Worm (Caenorhabditis elegans) whole organism, L4/young adult: Measurements from ENCODE around the gene F45E1.4.

Source experiments
- W03F9.2 ChIP-seq: fragments of 150-350 bp; optimal IDR thresholded peaks from 2 replicates; lab custom pipeline; 2014; ENCODE audit warnings: missing biosample characterization, missing genetic modification characterization
- dao-5 ChIP-seq: sonication (generic microtip); optimal IDR thresholded peaks from 2 replicates; lab custom pipeline; 2016; ENCODE audit warnings: missing genotype, missing genetic modification characterization, moderate library complexity, missing compliant biosample characterization
- him-1 ChIP-seq: sonication (generic microtip); optimal IDR thresholded peaks from 2 replicates; lab custom pipeline; 2016; ENCODE audit warnings: missing genotype, missing genetic modification reagents, missing genetic modification characterization, missing compliant biosample characterization

F45E1.4 gene

ce11 chrX:8036219-8036883 is 50.6 kb downstream of the F45E1.4 start:
- TF ChIP-seq dao-5 (peak; percentile 88), W03F9.2 (tag; lab: Kevin White, UChicago) (peak; percentile 97), him-1 (tag; lab: Kevin White, UChicago) (peak; percentile 99)

DNA sequence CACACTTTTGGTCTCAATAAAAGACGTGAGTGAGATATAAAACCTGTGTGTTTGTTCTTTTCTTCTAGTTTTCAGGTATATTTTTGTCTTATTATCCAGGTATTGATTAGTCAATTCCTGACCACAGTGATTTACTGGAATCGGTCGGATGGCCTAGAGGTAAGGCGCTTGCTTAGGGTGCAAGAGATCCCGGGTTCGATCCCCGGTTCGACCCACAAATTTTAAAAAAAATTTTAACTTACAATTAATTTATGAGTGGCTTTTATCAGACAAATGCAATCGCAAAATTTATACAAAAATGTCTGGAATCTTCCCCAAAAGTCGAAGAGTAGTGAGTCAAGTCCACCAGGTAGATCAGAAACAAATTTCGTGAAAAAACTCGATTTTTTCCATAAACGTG is 51.6 kb downstream of the F45E1.4 start:
- TF ChIP-seq dao-5 (no peak), him-1 (tag; lab: Kevin White, UChicago) (no peak), W03F9.2 (tag; lab: Kevin White, UChicago) (no peak)
